ENCODE assay signal across 1 fruit fly cellular context in genomic region chrX:9062665-9063064, dm6.
TF ChIP-seq lines count a peak whose summit lies in the region.

No protein-coding gene starts in this region.

TF ChIP-seq in whole organism, embryonic, 481 proteins besides CTCF, POLR2A, EP300 and RAD21 (continued from another document and continues in another):
- TF ChIP-seq mirr (GFP tag; optimal IDR thresholded peaks at IDR 0.05; lab: Kevin White, UChicago) (no peak), CG10267 (tag; optimal IDR thresholded peaks at IDR 0.05; lab: Kevin White, UChicago) (no peak), Fer3 (tag; optimal IDR thresholded peaks at IDR 0.05; lab: Kevin White, UChicago) (no peak), maf-S (GFP tag; optimal IDR thresholded peaks at IDR 0.05; lab: Kevin White, UChicago) (no peak), gem (tag; optimal IDR thresholded peaks at IDR 0.05; lab: Kevin White, UChicago) (peak; percentile 53), cg (GFP tag; optimal IDR thresholded peaks at IDR 0.05; lab: Kevin White, UChicago) (no peak), ac (GFP tag; optimal IDR thresholded peaks at IDR 0.05; lab: Kevin White, UChicago) (no peak), p53 (GFP tag; optimal IDR thresholded peaks at IDR 0.05; lab: Kevin White, UChicago) (no peak), CG5245 (GFP tag; optimal IDR thresholded peaks at IDR 0.05; lab: Kevin White, UChicago) (no peak), Eip74EF (GFP tag; optimal IDR thresholded peaks at IDR 0.05; lab: Kevin White, UChicago) (no peak), CG4854 (GFP tag; optimal IDR thresholded peaks at IDR 0.05; lab: Kevin White, UChicago) (no peak), Antp (GFP tag; optimal IDR thresholded peaks at IDR 0.05; lab: Kevin White, UChicago) (no peak), CG12219 (GFP tag; optimal IDR thresholded peaks at IDR 0.05; lab: Kevin White, UChicago) (no peak), NC2α (GFP tag; optimal IDR thresholded peaks at IDR 0.05; lab: Kevin White, UChicago) (no peak), vfl (GFP tag; optimal IDR thresholded peaks at IDR 0.05; lab: Kevin White, UChicago) (no peak), D (optimal IDR thresholded peaks at IDR 0.05; lab: Kevin White, UChicago) (no peak), D (GFP tag; optimal IDR thresholded peaks at IDR 0.05; lab: Kevin White, UChicago) (no peak), row (GFP tag; IDR thresholded peaks at IDR 0.05; lab: Robert Waterston, UW) (peak; percentile 48), emc (GFP tag; optimal IDR thresholded peaks at IDR 0.05; lab: Kevin White, UChicago) (no peak), ttk (GFP tag; IDR thresholded peaks at IDR 0.05; lab: Robert Waterston, UW) (0 out of 2 replicates have a peak, but pooled peaks have one; percentile 7), Fer1 (GFP tag; optimal IDR thresholded peaks at IDR 0.05; lab: Kevin White, UChicago) (no peak), Ravus (GFP tag; IDR thresholded peaks at IDR 0.05; lab: Robert Waterston, UW) (no peak), repo (GFP tag; optimal IDR thresholded peaks at IDR 0.05; lab: Kevin White, UChicago) (no peak), Jarid2 (GFP tag; optimal IDR thresholded peaks at IDR 0.05; lab: Kevin White, UChicago) (no peak), pzg (GFP tag; optimal IDR thresholded peaks at IDR 0.05; lab: Kevin White, UChicago) (no peak), fd96Cb (tag; optimal IDR thresholded peaks at IDR 0.05; lab: Kevin White, UChicago) (no peak), Bdp1 (GFP tag; optimal IDR thresholded peaks at IDR 0.05; lab: Kevin White, UChicago) (no peak), CG14441 (GFP tag; IDR thresholded peaks at IDR 0.05; lab: Robert Waterston, UW) (0 out of 2 replicates have a peak, but pooled peaks have one; percentile 25), Gug (GFP tag; IDR thresholded peaks at IDR 0.05; lab: Robert Waterston, UW) (no peak), hb (GFP tag; IDR thresholded peaks at IDR 0.05; lab: Robert Waterston, UW; ENCODE audit: partially characterized antibody) (no peak), ara (GFP tag; IDR thresholded peaks at IDR 0.05; lab: Robert Waterston, UW) (no peak), yki (optimal IDR thresholded peaks at IDR 0.05; lab: Kevin White, UChicago) (no peak), CG30020 (tag; optimal IDR thresholded peaks at IDR 0.05; lab: Kevin White, UChicago) (no peak), psq (GFP tag; optimal IDR thresholded peaks at IDR 0.05; lab: Kevin White, UChicago) (no peak), CG3163 (GFP tag; optimal IDR thresholded peaks at IDR 0.05; lab: Kevin White, UChicago) (no peak), Atf3 (GFP tag; optimal IDR thresholded peaks at IDR 0.05; lab: Kevin White, UChicago) (no peak), Hand (GFP tag; optimal IDR thresholded peaks at IDR 0.05; lab: Kevin White, UChicago) (no peak), Sox100B (GFP tag; optimal IDR thresholded peaks at IDR 0.05; lab: Kevin White, UChicago) (no peak), chif (GFP tag; optimal IDR thresholded peaks at IDR 0.05; lab: Kevin White, UChicago) (no peak), eve (GFP tag; optimal IDR thresholded peaks at IDR 0.05; lab: Kevin White, UChicago) (no peak), Asciz (GFP tag; optimal IDR thresholded peaks at IDR 0.05; lab: Kevin White, UChicago) (no peak), da (GFP tag; optimal IDR thresholded peaks at IDR 0.05; lab: Kevin White, UChicago) (no peak), ATbp (GFP tag; optimal IDR thresholded peaks at IDR 0.05; lab: Kevin White, UChicago) (no peak), CG15479 (GFP tag; optimal IDR thresholded peaks at IDR 0.05; lab: Kevin White, UChicago) (no peak), Ssrp (tag; optimal IDR thresholded peaks at IDR 0.05; lab: Kevin White, UChicago) (peak; percentile 14), rib (GFP tag; IDR thresholded peaks at IDR 0.05; lab: Robert Waterston, UW) (no peak), CG10543 (GFP tag; optimal IDR thresholded peaks at IDR 0.05; lab: Kevin White, UChicago) (no peak), chinmo (GFP tag; IDR thresholded peaks at IDR 0.05; lab: Robert Waterston, UW; ENCODE audit: partially characterized antibody) (no peak), sisA (GFP tag; IDR thresholded peaks at IDR 0.05; lab: Robert Waterston, UW) (peak; percentile 11; the same call in 1 of the 2 replicates), zfh2 (GFP tag; optimal IDR thresholded peaks at IDR 0.05; lab: Kevin White, UChicago) (no peak), Sin3A (optimal IDR thresholded peaks at IDR 0.05; lab: Kevin White, UChicago) (no peak), CG8765 (GFP tag; IDR thresholded peaks at IDR 0.05; lab: Robert Waterston, UW) (no peak), mld (GFP tag; IDR thresholded peaks at IDR 0.05; lab: Robert Waterston, UW; ENCODE audit: partially characterized antibody) (no peak), CG6175 (GFP tag; IDR thresholded peaks at IDR 0.05; lab: Robert Waterston, UW) (no peak), kah (GFP tag; optimal IDR thresholded peaks at IDR 0.05; lab: Kevin White, UChicago) (no peak), CG9876 (GFP tag; optimal IDR thresholded peaks at IDR 0.05; lab: Kevin White, UChicago) (no peak), CG13624 (GFP tag; optimal IDR thresholded peaks at IDR 0.05; lab: Kevin White, UChicago) (no peak), sna (GFP tag; IDR thresholded peaks at IDR 0.05; lab: Robert Waterston, UW; ENCODE audit: partially characterized antibody) (no peak), Hmr (GFP tag; optimal IDR thresholded peaks at IDR 0.05; lab: Kevin White, UChicago) (peak; percentile 3), CG2202 (tag; optimal IDR thresholded peaks at IDR 0.05; lab: Kevin White, UChicago) (no peak), HLH3B (GFP tag; IDR thresholded peaks at IDR 0.05; lab: Robert Waterston, UW) (peak; percentile 27; the same call in 1 of the 2 replicates), B-H1 (GFP tag; IDR thresholded peaks at IDR 0.05; lab: Robert Waterston, UW) (peak; percentile 37; the same call in 1 of the 3 replicates), zf30C (GFP tag; optimal IDR thresholded peaks at IDR 0.05; lab: Kevin White, UChicago) (no peak), CG15601 (tag; optimal IDR thresholded peaks at IDR 0.05; lab: Kevin White, UChicago) (no peak), CG42726 (GFP tag; IDR thresholded peaks at IDR 0.05; lab: Robert Waterston, UW; ENCODE audit: partially characterized antibody) (no peak), Vsx1 (GFP tag; optimal IDR thresholded peaks at IDR 0.05; lab: Kevin White, UChicago) (no peak), pros (GFP tag; optimal IDR thresholded peaks at IDR 0.05; lab: Kevin White, UChicago) (no peak), CG15696 (tag; optimal IDR thresholded peaks at IDR 0.05; lab: Kevin White, UChicago) (no peak), Xbp1 (GFP tag; optimal IDR thresholded peaks at IDR 0.05; lab: Kevin White, UChicago) (peak; percentile 17), Spps (tag; optimal IDR thresholded peaks at IDR 0.05; lab: Kevin White, UChicago) (no peak), gcm (GFP tag; optimal IDR thresholded peaks at IDR 0.05; lab: Kevin White, UChicago) (no peak), Chrac-16 (GFP tag; optimal IDR thresholded peaks at IDR 0.05; lab: Kevin White, UChicago) (no peak), gsb-n (tag; optimal IDR thresholded peaks at IDR 0.05; lab: Kevin White, UChicago) (no peak), CG13424 (tag; optimal IDR thresholded peaks at IDR 0.05; lab: Kevin White, UChicago) (peak; percentile 21), CG5953 (GFP tag; IDR thresholded peaks at IDR 0.05; lab: Robert Waterston, UW) (no peak), Hsf (GFP tag; optimal IDR thresholded peaks at IDR 0.05; lab: Kevin White, UChicago) (no peak), CG7357 (GFP tag; IDR thresholded peaks at IDR 0.05; lab: Robert Waterston, UW) (peak; percentile 25; the same call in 1 of the 3 replicates), crol (GFP tag; IDR thresholded peaks at IDR 0.05; lab: Robert Waterston, UW) (no peak), lab (GFP tag; optimal IDR thresholded peaks at IDR 0.05; lab: Kevin White, UChicago) (no peak), fd3F (GFP tag; optimal IDR thresholded peaks at IDR 0.05; lab: Kevin White, UChicago) (no peak), ranshi (GFP tag; IDR thresholded peaks at IDR 0.05; lab: Robert Waterston, UW) (no peak), sens (GFP tag; lab: Kevin White, UChicago) (no peak), zen (tag; optimal IDR thresholded peaks at IDR 0.05; lab: Kevin White, UChicago) (no peak), Optix (GFP tag; IDR thresholded peaks at IDR 0.05; lab: Robert Waterston, UW) (0 out of 3 replicates have a peak, but pooled peaks have one; percentile 24), Poxn (GFP tag; IDR thresholded peaks at IDR 0.05; lab: Robert Waterston, UW) (no peak), Mrtf (GFP tag; IDR thresholded peaks at IDR 0.05; lab: Robert Waterston, UW) (no peak), CG9817 (tag; optimal IDR thresholded peaks at IDR 0.05; lab: Kevin White, UChicago) (peak; percentile 8), CG17361 (GFP tag; IDR thresholded peaks at IDR 0.05; lab: Robert Waterston, UW) (0 out of 3 replicates have a peak, but pooled peaks have one; percentile 10), bsh (GFP tag; optimal IDR thresholded peaks at IDR 0.05; lab: Kevin White, UChicago) (peak in 1 of 2 experiments; percentile 5), CG11695 (GFP tag; IDR thresholded peaks at IDR 0.05; lab: Robert Waterston, UW) (peak; percentile 38; the same call in 1 of the 3 replicates), gcm2 (GFP tag; optimal IDR thresholded peaks at IDR 0.05; lab: Kevin White, UChicago) (no peak), CG3281 (GFP tag; optimal IDR thresholded peaks at IDR 0.05; lab: Kevin White, UChicago) (no peak), wor (GFP tag; IDR thresholded peaks at IDR 0.05; lab: Robert Waterston, UW) (no peak), CG11247 (GFP tag; IDR thresholded peaks at IDR 0.05; lab: Robert Waterston, UW) (no peak), zfh1 (GFP tag; IDR thresholded peaks at IDR 0.05; lab: Robert Waterston, UW) (0 out of 3 replicates have a peak, but pooled peaks have one; percentile 18), TFAM (GFP tag; optimal IDR thresholded peaks at IDR 0.05; lab: Kevin White, UChicago) (no peak), CG18599 (GFP tag; optimal IDR thresholded peaks at IDR 0.05; lab: Kevin White, UChicago) (no peak), CG18011 (GFP tag; optimal IDR thresholded peaks at IDR 0.05; lab: Kevin White, UChicago) (no peak), tio (GFP tag; optimal IDR thresholded peaks at IDR 0.05; lab: Kevin White, UChicago) (no peak), Dad (GFP tag; optimal IDR thresholded peaks at IDR 0.05; lab: Kevin White, UChicago) (no peak), tx (GFP tag; optimal IDR thresholded peaks at IDR 0.05; lab: Kevin White, UChicago) (no peak), CG6272 (GFP tag; IDR thresholded peaks at IDR 0.05; lab: Robert Waterston, UW) (no peak), YL-1 (GFP tag; optimal IDR thresholded peaks at IDR 0.05; lab: Kevin White, UChicago) (no peak), Atf-2 (GFP tag; optimal IDR thresholded peaks at IDR 0.05; lab: Kevin White, UChicago) (no peak), CG10321 (GFP tag; IDR thresholded peaks at IDR 0.05; lab: Robert Waterston, UW) (0 out of 2 replicates have a peak, but pooled peaks have one; percentile 33), CG3847 (GFP tag; IDR thresholded peaks at IDR 0.05; lab: Robert Waterston, UW) (no peak), CG7786 (GFP tag; optimal IDR thresholded peaks at IDR 0.05; lab: Kevin White, UChicago) (no peak), GATAe (GFP tag; conservative IDR thresholded peaks at IDR 0.05; lab: Robert Waterston, UW) (no peak), MESR4 (GFP tag; optimal IDR thresholded peaks at IDR 0.05; lab: Kevin White, UChicago) (no peak), ash1 (GFP tag; optimal IDR thresholded peaks at IDR 0.05; lab: Kevin White, UChicago) (no peak), CG32532 (GFP tag; IDR thresholded peaks at IDR 0.05; lab: Robert Waterston, UW) (peak; percentile 49; the same call in 1 of the 2 replicates), CG17829 (tag; optimal IDR thresholded peaks at IDR 0.05; lab: Kevin White, UChicago) (peak; percentile 8), H15 (GFP tag; IDR thresholded peaks at IDR 0.05; lab: Robert Waterston, UW) (no peak), en (GFP tag; optimal IDR thresholded peaks at IDR 0.05; lab: Kevin White, UChicago) (no peak), Drgx (GFP tag; IDR thresholded peaks at IDR 0.05; lab: Robert Waterston, UW) (peak; percentile 67), nerfin-2 (GFP tag; IDR thresholded peaks at IDR 0.05; lab: Robert Waterston, UW; ENCODE audit: partially characterized antibody) (no peak), CG12942 (GFP tag; optimal IDR thresholded peaks at IDR 0.05; lab: Kevin White, UChicago) (no peak), E2f2 (GFP tag; IDR thresholded peaks at IDR 0.05; lab: Robert Waterston, UW) (no peak), knrl (GFP tag; IDR thresholded peaks at IDR 0.05; lab: Robert Waterston, UW; ENCODE audit: partially characterized antibody) (no peak), CG7839 (tag; optimal IDR thresholded peaks at IDR 0.05; lab: Kevin White, UChicago) (peak; percentile 54), CG11504 (tag; optimal IDR thresholded peaks at IDR 0.05; lab: Kevin White, UChicago) (peak; percentile 43), Usf (GFP tag; optimal IDR thresholded peaks at IDR 0.05; lab: Kevin White, UChicago) (no peak), CG1832 (GFP tag; optimal IDR thresholded peaks at IDR 0.05; lab: Kevin White, UChicago) (no peak), CG33213 (GFP tag; optimal IDR thresholded peaks at IDR 0.05; lab: Kevin White, UChicago) (no peak), vvl (GFP tag; IDR thresholded peaks at IDR 0.05; lab: Robert Waterston, UW) (peak; percentile 34; the same call in 1 of the 2 replicates), CG15011 (GFP tag; optimal IDR thresholded peaks at IDR 0.05; lab: Kevin White, UChicago) (no peak), CG13123 (GFP tag; optimal IDR thresholded peaks at IDR 0.05; lab: Kevin White, UChicago) (no peak), pfk (GFP tag; optimal IDR thresholded peaks at IDR 0.05; lab: Kevin White, UChicago) (no peak), klu (GFP tag; IDR thresholded peaks at IDR 0.05; lab: Robert Waterston, UW) (0 out of 2 replicates have a peak, but pooled peaks have one; percentile 11), MBD-R2 (GFP tag; IDR thresholded peaks at IDR 0.05; lab: Robert Waterston, UW) (no peak), CG15514 (GFP tag; optimal IDR thresholded peaks at IDR 0.05; lab: Kevin White, UChicago) (no peak), CG6254 (GFP tag; optimal IDR thresholded peaks at IDR 0.05; lab: Kevin White, UChicago) (no peak), Adf1 (GFP tag; IDR thresholded peaks at IDR 0.05; lab: Robert Waterston, UW) (no peak), CG14860 (GFP tag; IDR thresholded peaks at IDR 0.05; lab: Robert Waterston, UW; ENCODE audit: partially characterized antibody) (no peak), CG8359 (GFP tag; optimal IDR thresholded peaks at IDR 0.05; lab: Kevin White, UChicago; ENCODE audit: borderline replicate concordance) (no peak), CG6654 (GFP tag; optimal IDR thresholded peaks at IDR 0.05; lab: Kevin White, UChicago) (no peak)
